Worm (Caenorhabditis elegans) whole organism, L2 larva: ENCODE data around the gene dnj-24.

Experiments
- C34F6.9 ChIP-seq: fragments of 150-350 bp; optimal IDR thresholded peaks from 2 replicates; lab custom pipeline; 2014; ENCODE audit warnings: missing biosample characterization, missing genetic modification characterization
- F13H6.1 ChIP-seq: sonication (generic microtip); optimal IDR thresholded peaks from 2 replicates; lab custom pipeline; 2016; ENCODE audit warnings: missing genetic modification characterization, missing compliant biosample characterization
- Y55F3AM.14 ChIP-seq: fragments of 200-800 bp; sonication (Bioruptor generic); optimal IDR thresholded peaks from 2 replicates; lab custom pipeline; 2018; ENCODE audit warnings: mild to moderate bottlenecking, missing genetic modification characterization, missing compliant biosample characterization
- ZK546.5 ChIP-seq: sonication (generic microtip); optimal IDR thresholded peaks from 2 replicates; lab custom pipeline; 2017; ENCODE audit warnings: missing biosample characterization, missing genetic modification characterization
- alr-1 ChIP-seq: fragments of 150-350 bp; optimal IDR thresholded peaks from 2 replicates; lab custom pipeline; 2014; ENCODE audit warnings: missing biosample characterization, missing genetic modification characterization
- aly-2 ChIP-seq: fragments of 150-350 bp; optimal IDR thresholded peaks from 2 replicates; lab custom pipeline; 2014; ENCODE audit warnings: missing biosample characterization, missing genetic modification characterization
- ama-1 ChIP-seq: fragments of 150-350 bp; optimal IDR thresholded peaks from 2 replicates; lab custom pipeline; 2018; ENCODE audit warnings: inconsistent platforms
- blmp-1 ChIP-seq: sonication (generic microtip); optimal IDR thresholded peaks from 2 replicates; lab custom pipeline; 2017; ENCODE audit warnings: missing genetic modification characterization, mild to moderate bottlenecking, missing compliant biosample characterization, antibody characterized with exemption, moderate library complexity; ENCODE audit not compliant: insufficient read depth
- ceh-16 ChIP-seq: fragments of 150-350 bp; optimal IDR thresholded peaks from 2 replicates; lab custom pipeline; 2014; ENCODE audit warnings: missing biosample characterization, missing genetic modification characterization
- ceh-82 ChIP-seq: fragments of 150-350 bp; optimal IDR thresholded peaks from 2 replicates; lab custom pipeline; 2014; ENCODE audit warnings: missing biosample characterization, missing genetic modification characterization
- crh-2 ChIP-seq: sonication (generic microtip); optimal IDR thresholded peaks from 2 replicates; lab custom pipeline; 2017; ENCODE audit warnings: missing biosample characterization, missing genetic modification characterization
- dmd-4 ChIP-seq: sonication (generic microtip); optimal IDR thresholded peaks from 2 replicates; lab custom pipeline; 2017; ENCODE audit warnings: missing biosample characterization, missing genetic modification characterization
- egl-27 ChIP-seq: sonication (generic microtip); optimal IDR thresholded peaks from 3 replicates; lab custom pipeline; 2017; ENCODE audit warnings: missing biosample characterization, missing genetic modification reagents, missing genetic modification characterization
- elt-1 ChIP-seq: fragments of 150-350 bp; optimal IDR thresholded peaks from 2 replicates; lab custom pipeline; 2014; ENCODE audit warnings: missing biosample characterization, missing genetic modification characterization
- elt-3 ChIP-seq: sonication (generic microtip); optimal IDR thresholded peaks from 2 replicates; lab custom pipeline; 2017; ENCODE audit warnings: missing biosample characterization, missing genetic modification characterization
- fos-1 ChIP-seq: fragments of 150-350 bp; optimal IDR thresholded peaks from 2 replicates; lab custom pipeline; 2014; ENCODE audit warnings: missing biosample characterization, missing genetic modification characterization
- gmeb-1 ChIP-seq: fragments of 150-350 bp; optimal IDR thresholded peaks from 2 replicates; lab custom pipeline; 2014; ENCODE audit warnings: missing biosample characterization, missing genetic modification characterization
- lin-11 ChIP-seq: fragments of 150-350 bp; sonication (generic microtip); optimal IDR thresholded peaks from 2 replicates; lab custom pipeline; 2014; ENCODE audit warnings: missing biosample characterization, missing genetic modification characterization, inconsistent platforms, mixed read lengths
- lin-13 ChIP-seq: fragments of 150-350 bp; optimal IDR thresholded peaks from 2 replicates; lab custom pipeline; 2014; ENCODE audit warnings: missing biosample characterization, missing genetic modification reagents, missing genetic modification characterization
- lin-39 ChIP-seq: fragments of 150-350 bp; optimal IDR thresholded peaks from 2 replicates; lab custom pipeline; 2014; ENCODE audit warnings: missing biosample characterization, missing genetic modification reagents, missing genetic modification characterization
- lsy-2 ChIP-seq, 2 experiments: fragments of 150-350 bp in 1 of 2; sonication (generic microtip) in 1 of 2; optimal IDR thresholded peaks; 2 replicates each; lab custom pipeline; 2014 to 2017; ENCODE audit warnings: missing biosample characterization in 2 of 2, missing genetic modification characterization in 2 of 2
- mab-5 ChIP-seq: fragments of 150-350 bp; optimal IDR thresholded peaks from 2 replicates; lab custom pipeline; 2014; ENCODE audit warnings: missing biosample characterization, missing genetic modification characterization
- mbf-1 ChIP-seq: sonication (generic microtip); optimal IDR thresholded peaks from 2 replicates; lab custom pipeline; 2017; ENCODE audit warnings: missing biosample characterization, missing genetic modification characterization
- mdl-1 ChIP-seq, 2 experiments: fragments of 150-350 bp in 1 of 2; sonication (generic microtip) in 1 of 2; optimal IDR thresholded peaks; 2 replicates each; lab custom pipeline; 2017; ENCODE audit warnings: missing biosample characterization in 2 of 2, missing genetic modification characterization in 2 of 2
- nhr-10 ChIP-seq: sonication (generic microtip); optimal IDR thresholded peaks from 2 replicates; lab custom pipeline; 2017; ENCODE audit warnings: missing biosample characterization, missing genetic modification characterization
- nhr-11 ChIP-seq: fragments of 150-350 bp; optimal IDR thresholded peaks from 2 replicates; lab custom pipeline; 2014; ENCODE audit warnings: missing biosample characterization, missing genetic modification characterization
- nhr-12 ChIP-seq: fragments of 150-350 bp; optimal IDR thresholded peaks from 2 replicates; lab custom pipeline; 2014; ENCODE audit warnings: missing biosample characterization, missing genetic modification characterization
- nhr-129 ChIP-seq: fragments of 150-350 bp; optimal IDR thresholded peaks from 2 replicates; lab custom pipeline; 2014; ENCODE audit warnings: missing biosample characterization, missing genetic modification characterization
- nhr-21 ChIP-seq: fragments of 150-350 bp; optimal IDR thresholded peaks from 2 replicates; lab custom pipeline; 2014; ENCODE audit warnings: missing biosample characterization, missing genetic modification characterization
- nhr-23 ChIP-seq: fragments of 150-350 bp; optimal IDR thresholded peaks from 2 replicates; lab custom pipeline; 2014; ENCODE audit warnings: missing biosample characterization, missing genetic modification reagents, missing genetic modification characterization
- nhr-237 ChIP-seq: fragments of 150-350 bp; optimal IDR thresholded peaks from 2 replicates; lab custom pipeline; 2014; ENCODE audit warnings: missing biosample characterization, missing genetic modification characterization
- nhr-25 ChIP-seq: fragments of 150-350 bp; sonication (generic microtip); optimal IDR thresholded peaks from 3 replicates; lab custom pipeline; 2014; ENCODE audit warnings: missing biosample characterization, missing genetic modification characterization
- nhr-6 ChIP-seq: fragments of 150-350 bp; optimal IDR thresholded peaks from 2 replicates; lab custom pipeline; 2014; ENCODE audit warnings: missing biosample characterization, missing genetic modification characterization
- nhr-77 ChIP-seq: fragments of 150-350 bp; optimal IDR thresholded peaks from 2 replicates; lab custom pipeline; 2014; ENCODE audit warnings: missing biosample characterization, missing genetic modification characterization
- peb-1 ChIP-seq: fragments of 150-350 bp; optimal IDR thresholded peaks from 2 replicates; lab custom pipeline; 2014; ENCODE audit warnings: missing biosample characterization, missing genetic modification characterization
- sem-4 ChIP-seq: fragments of 150-350 bp; optimal IDR thresholded peaks from 2 replicates; lab custom pipeline; 2014; ENCODE audit warnings: missing biosample characterization, missing genetic modification reagents, missing genetic modification characterization
- skn-1 ChIP-seq: sonication (generic microtip); optimal IDR thresholded peaks from 2 replicates; lab custom pipeline; 2017; ENCODE audit warnings: missing biosample characterization, missing genetic modification characterization
- sma-3 ChIP-seq: sonication (generic microtip); optimal IDR thresholded peaks from 2 replicates; lab custom pipeline; 2016; ENCODE audit warnings: missing genetic modification reagents, missing genetic modification characterization, missing compliant biosample characterization
- sma-9 ChIP-seq, 2 experiments: fragments of 150-350 bp in 1 of 2; sonication (generic microtip) in 1 of 2; optimal IDR thresholded peaks; 2 replicates each; lab custom pipeline; 2014 to 2016; ENCODE audit warnings: missing genetic modification characterization in 2 of 2, mild to moderate bottlenecking in 1 of 2, missing biosample characterization in 1 of 2, missing compliant biosample characterization in 1 of 2, missing genetic modification reagents in 1 of 2, moderate library complexity in 1 of 2
- unc-39 ChIP-seq: fragments of 150-350 bp; optimal IDR thresholded peaks from 2 replicates; lab custom pipeline; 2014; ENCODE audit warnings: missing biosample characterization, missing genetic modification characterization
- unc-55 ChIP-seq: fragments of 150-350 bp; sonication (generic microtip); optimal IDR thresholded peaks from 3 replicates; lab custom pipeline; 2014; ENCODE audit warnings: missing biosample characterization, missing genetic modification reagents, missing genetic modification characterization
- unc-62 ChIP-seq: fragments of 150-350 bp; optimal IDR thresholded peaks from 2 replicates; lab custom pipeline; 2014; ENCODE audit warnings: missing biosample characterization, missing genetic modification reagents, missing genetic modification characterization
- zag-1 ChIP-seq: fragments of 150-350 bp; optimal IDR thresholded peaks from 2 replicates; lab custom pipeline; 2014; ENCODE audit warnings: missing biosample characterization, missing genetic modification characterization
- ztf-1 ChIP-seq: fragments of 200-800 bp; sonication (Bioruptor generic); conservative IDR thresholded peaks from 2 replicates; pipeline ENCODE4 v1.3.6; 2022; ENCODE audit warnings: missing genetic modification characterization, missing compliant biosample characterization
- ztf-11 ChIP-seq: sonication (generic microtip); optimal IDR thresholded peaks from 2 replicates; lab custom pipeline; 2017; ENCODE audit warnings: missing biosample characterization, missing genetic modification characterization
- ztf-4 ChIP-seq: fragments of 150-350 bp; optimal IDR thresholded peaks from 2 replicates; lab custom pipeline; 2014; ENCODE audit warnings: missing biosample characterization, missing genetic modification characterization

Gene dnj-24

DNA sequence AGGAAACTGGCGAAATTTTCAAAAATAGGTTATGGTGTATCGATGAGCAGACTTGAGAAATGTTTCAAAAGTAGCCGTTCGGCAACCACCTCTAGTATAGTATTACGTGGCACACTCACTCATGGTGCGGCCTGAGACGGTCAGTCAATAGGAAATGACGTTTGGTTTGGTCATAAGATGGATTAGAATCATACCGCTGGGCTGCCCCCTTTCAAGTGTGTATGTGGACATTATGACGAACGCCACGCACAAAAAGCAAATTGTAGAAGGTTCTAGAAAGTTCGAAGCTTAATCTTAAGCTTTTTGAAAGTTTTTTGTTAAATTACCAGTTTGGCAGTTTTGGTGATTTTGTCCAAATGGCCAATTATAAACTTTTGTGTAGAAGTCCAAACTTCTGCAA lies 480 bp upstream of the dnj-24 start:
- TF ChIP-seq C34F6.9 (tag; lab: Kevin White, UChicago) (no peak), skn-1 (tag; lab: Kevin White, UChicago) (no peak), lin-11 (no peak), sma-9 (GFP tag; optimal IDR thresholded peaks at IDR 0.05; lab: Kevin White, UChicago) (no peak), sma-9 (tag; optimal IDR thresholded peaks at IDR 0.05; lab: Kevin White, UChicago) (no peak), nhr-6 (tag; lab: Kevin White, UChicago) (no peak), elt-3 (no peak), ama-1 (lab: Kevin White, UChicago) (no peak), nhr-10 (tag; lab: Kevin White, UChicago) (no peak), ceh-16 (tag; lab: Kevin White, UChicago) (no peak), dmd-4 (tag; lab: Kevin White, UChicago) (no peak), blmp-1 (tag; lab: Kevin White, UChicago) (no peak), alr-1 (no peak), lin-39 (tag; lab: Kevin White, UChicago) (no peak), nhr-129 (no peak), mab-5 (tag; lab: Kevin White, UChicago) (no peak), Y55F3AM.14 (GFP tag; lab: Kevin White, UChicago) (no peak), unc-62 (GFP tag; lab: Kevin White, UChicago) (no peak), sem-4 (tag; lab: Kevin White, UChicago) (no peak)

ce11 chrIII:5422561-5423103 lies 1.3 kb downstream of the dnj-24 start:
- TF ChIP-seq blmp-1 (tag; lab: Kevin White, UChicago) (peak; percentile 34), Y55F3AM.14 (GFP tag; lab: Kevin White, UChicago) (no peak), nhr-21 (tag; lab: Kevin White, UChicago) (no peak), lin-13 (GFP tag; lab: Kevin White, UChicago) (no peak)

ce11 chrIII:5421406-5421805 lies 2.5 kb downstream of the dnj-24 start:
- no peak for TF ChIP-seq zag-1 (tag; lab: Kevin White, UChicago)
- TF ChIP-seq lin-11 = no peak
- no peak for TF ChIP-seq alr-1
- TF ChIP-seq unc-62 (GFP tag; lab: Kevin White, UChicago) = no peak
- peak; percentile 56 for TF ChIP-seq sma-9 (GFP tag; optimal IDR thresholded peaks at IDR 0.05; lab: Kevin White, UChicago)
- TF ChIP-seq sma-9 (tag; optimal IDR thresholded peaks at IDR 0.05; lab: Kevin White, UChicago) = no peak
- TF ChIP-seq sma-3 (GFP tag; lab: Kevin White, UChicago) = peak; percentile 35
- TF ChIP-seq fos-1 (tag; lab: Kevin White, UChicago) = peak; percentile 9
- TF ChIP-seq ceh-16 (tag; lab: Kevin White, UChicago) = no peak
- no peak for TF ChIP-seq ztf-4 (tag; lab: Kevin White, UChicago)
- no peak for TF ChIP-seq nhr-6 (tag; lab: Kevin White, UChicago)
- no peak for TF ChIP-seq lin-13 (GFP tag; lab: Kevin White, UChicago)
- TF ChIP-seq ama-1 (lab: Kevin White, UChicago) = no peak
- peak; percentile 52 for TF ChIP-seq F13H6.1 (tag; lab: Kevin White, UChicago)
- TF ChIP-seq lin-39 (tag; lab: Kevin White, UChicago) = no peak
- peak; percentile 7 for TF ChIP-seq nhr-25
- peak; percentile 68 for TF ChIP-seq blmp-1 (tag; lab: Kevin White, UChicago)
- TF ChIP-seq lsy-2 (tag; optimal IDR thresholded peaks at IDR 0.05; lab: Kevin White, UChicago) = peak in 1 of 2 experiments; percentile 49
- no peak for TF ChIP-seq ZK546.5 (tag; lab: Kevin White, UChicago)
- TF ChIP-seq sem-4 (tag; lab: Kevin White, UChicago) = peak; percentile 71
- TF ChIP-seq nhr-77 = no peak
- no peak for TF ChIP-seq nhr-11 (tag; lab: Kevin White, UChicago)
- TF ChIP-seq ztf-1 = no peak
- no peak for TF ChIP-seq unc-39
- no peak for TF ChIP-seq ztf-11 (tag; lab: Kevin White, UChicago)
- no peak for TF ChIP-seq elt-3
- no peak for TF ChIP-seq elt-1
- TF ChIP-seq C34F6.9 (tag; lab: Kevin White, UChicago) = no peak
- no peak for TF ChIP-seq mbf-1 (tag; lab: Kevin White, UChicago)
- no peak for TF ChIP-seq skn-1 (tag; lab: Kevin White, UChicago)
- TF ChIP-seq mab-5 (tag; lab: Kevin White, UChicago) = no peak
- TF ChIP-seq nhr-21 (tag; lab: Kevin White, UChicago) = peak; percentile 46
- no peak for TF ChIP-seq ceh-82 (tag; lab: Kevin White, UChicago)
- no peak for TF ChIP-seq mdl-1 (tag; optimal IDR thresholded peaks at IDR 0.05; lab: Kevin White, UChicago)
- TF ChIP-seq nhr-129 = peak; percentile 36
- no peak for TF ChIP-seq egl-27 (tag; lab: Kevin White, UChicago)
- TF ChIP-seq gmeb-1 = no peak
- no peak for TF ChIP-seq peb-1
- TF ChIP-seq dmd-4 (tag; lab: Kevin White, UChicago) = no peak
- TF ChIP-seq nhr-12 (tag; lab: Kevin White, UChicago) = no peak
- no peak for TF ChIP-seq nhr-23 (tag; lab: Kevin White, UChicago)
- TF ChIP-seq unc-55 (GFP tag; lab: Kevin White, UChicago) = no peak
- peak; percentile 97 for TF ChIP-seq crh-2 (tag; lab: Kevin White, UChicago)
- TF ChIP-seq aly-2 (tag; lab: Kevin White, UChicago) = no peak
- TF ChIP-seq nhr-10 (tag; lab: Kevin White, UChicago) = no peak
- no peak for TF ChIP-seq Y55F3AM.14 (GFP tag; lab: Kevin White, UChicago)
- TF ChIP-seq nhr-237 = no peak
